Fruit fly (Drosophila melanogaster) whole organism, embryonic: Measurements from ENCODE around the gene Pgm1.

Source experiments
- ATbp ChIP-seq: fragments of 200-800 bp; sonication (Bioruptor generic); optimal IDR thresholded peaks from 2 replicates; lab custom pipeline; 2017; ENCODE audit warnings: missing biosample characterization, mild to moderate bottlenecking, missing genetic modification characterization, missing genetic modification reagents
- Antp ChIP-seq: fragments of 200-800 bp; sonication (Bioruptor generic); optimal IDR thresholded peaks from 3 replicates; lab custom pipeline; 2016; ENCODE audit warnings: missing biosample characterization, missing genetic modification characterization
- CG10321 ChIP-seq: fragments of 200-800 bp; sonication (Bioruptor generic); IDR thresholded peaks from 2 replicates; pipeline ENCODE4 v1.3.6; 2022; ENCODE audit warnings: missing biosample characterization, missing genetic modification characterization
- CG11696 ChIP-seq: fragments of 200-800 bp; sonication (Bioruptor generic); IDR thresholded peaks from 2 replicates; pipeline ENCODE4 v1.3.6; 2022; ENCODE audit warnings: missing biosample characterization, missing genetic modification characterization
- CG12104 ChIP-seq: fragments of 200-800 bp; sonication (Bioruptor generic); optimal IDR thresholded peaks from 3 replicates; lab custom pipeline; 2016; ENCODE audit warnings: missing biosample characterization, missing genetic modification characterization
- CG12155 ChIP-seq: fragments of 200-800 bp; sonication (Bioruptor generic); optimal IDR thresholded peaks from 3 replicates; lab custom pipeline; 2016; ENCODE audit warnings: missing biosample characterization, missing genetic modification characterization
- CG1233 ChIP-seq: fragments of 200-800 bp; sonication (Bioruptor generic); optimal IDR thresholded peaks from 4 replicates; lab custom pipeline; 2018; ENCODE audit warnings: missing biosample characterization, mild to moderate bottlenecking, missing genetic modification characterization
- CG16779 ChIP-seq: fragments of 200-800 bp; sonication (Bioruptor generic); IDR thresholded peaks from 2 replicates; pipeline ENCODE4 v1.3.6; 2022; ENCODE audit warnings: missing biosample characterization, missing genetic modification characterization
- CG17359 ChIP-seq: fragments of 200-800 bp; sonication (Bioruptor generic); optimal IDR thresholded peaks from 3 replicates; lab custom pipeline; 2018; ENCODE audit warnings: missing biosample characterization, mild to moderate bottlenecking, missing genetic modification characterization, moderate library complexity
- CG3065 ChIP-seq: fragments of 200-800 bp; sonication (Bioruptor generic); optimal IDR thresholded peaks from 2 replicates; lab custom pipeline; 2016; ENCODE audit warnings: missing biosample characterization, missing genetic modification characterization
- CG4282 ChIP-seq: fragments of 200-800 bp; sonication (Bioruptor generic); optimal IDR thresholded peaks from 2 replicates; lab custom pipeline; 2016; ENCODE audit warnings: missing biosample characterization, missing genetic modification characterization
- CG43689 ChIP-seq: fragments of 200-800 bp; sonication (Bioruptor generic); IDR thresholded peaks from 2 replicates; pipeline ENCODE4 v1.3.6; 2022; ENCODE audit warnings: missing biosample characterization, missing genetic modification characterization
- CG6175 ChIP-seq: fragments of 200-800 bp; sonication (Bioruptor generic); IDR thresholded peaks from 3 replicates; pipeline ENCODE4 v1.3.6; 2022; ENCODE audit warnings: missing biosample characterization, missing genetic modification characterization
- CG7271 ChIP-seq: fragments of 200-800 bp; sonication (Bioruptor generic); optimal IDR thresholded peaks from 2 replicates; lab custom pipeline; 2018; ENCODE audit warnings: missing biosample characterization, mild to moderate bottlenecking, missing genetic modification characterization, moderate library complexity
- CG8388 ChIP-seq: fragments of 200-800 bp; sonication (Bioruptor generic); optimal IDR thresholded peaks from 2 replicates; lab custom pipeline; 2019; ENCODE audit warnings: missing biosample characterization, mild to moderate bottlenecking, missing genetic modification characterization, moderate library complexity
- CG8944 ChIP-seq: fragments of 200-800 bp; sonication (Bioruptor generic); optimal IDR thresholded peaks from 3 replicates; lab custom pipeline; 2016; ENCODE audit warnings: missing biosample characterization, missing genetic modification characterization
- CG9215 ChIP-seq: fragments of 200-800 bp; sonication (Bioruptor generic); IDR thresholded peaks from 2 replicates; pipeline ENCODE4 v1.3.6; 2022; ENCODE audit warnings: missing biosample characterization, missing genetic modification characterization
- CG9817 ChIP-seq: fragments of 200-800 bp; sonication (Bioruptor generic); optimal IDR thresholded peaks from 2 replicates; lab custom pipeline; 2018; ENCODE audit warnings: missing biosample characterization, mild to moderate bottlenecking, missing genetic modification characterization, moderate library complexity
- Chrac-16 ChIP-seq: fragments of 200-800 bp; sonication (Bioruptor generic); optimal IDR thresholded peaks from 3 replicates; lab custom pipeline; 2016; ENCODE audit warnings: missing biosample characterization, missing genetic modification characterization
- D19B ChIP-seq: fragments of 200-800 bp; sonication (Bioruptor generic); optimal IDR thresholded peaks from 2 replicates; lab custom pipeline; 2017; ENCODE audit warnings: missing biosample characterization, mild to moderate bottlenecking, missing genetic modification characterization
- HLH4C ChIP-seq: fragments of 200-800 bp; sonication (Bioruptor generic); IDR thresholded peaks from 3 replicates; pipeline ENCODE4 v1.3.6; 2022; ENCODE audit warnings: missing biosample characterization, missing genetic modification characterization; ENCODE audit not compliant: partially characterized antibody
- Hr51 ChIP-seq, 2 experiments: fragments of 200-800 bp; sonication (Bioruptor generic); optimal IDR thresholded peaks; 2 replicates in 1 of 2; 3 replicates in 1 of 2; lab custom pipeline; 2016 to 2018; ENCODE audit warnings: missing biosample characterization in 2 of 2, missing genetic modification characterization in 2 of 2, mild to moderate bottlenecking in 1 of 2, moderate library complexity in 1 of 2
- Kr ChIP-seq: fragments of 200-800 bp; sonication (Bioruptor generic); optimal IDR thresholded peaks from 2 replicates; lab custom pipeline; 2017; ENCODE audit warnings: missing biosample characterization, mild to moderate bottlenecking, missing genetic modification characterization
- Meics ChIP-seq: fragments of 200-800 bp; sonication (Bioruptor generic); optimal IDR thresholded peaks from 2 replicates; lab custom pipeline; 2017; ENCODE audit warnings: missing biosample characterization, mild to moderate bottlenecking, missing genetic modification characterization
- Pdp1 ChIP-seq, 2 experiments: fragments of 200-800 bp; sonication (Bioruptor generic); optimal IDR thresholded peaks; 3 replicates each; lab custom pipeline; 2016; ENCODE audit warnings: missing biosample characterization in 2 of 2, missing genetic modification characterization in 2 of 2, mild to moderate bottlenecking in 1 of 2, moderate library complexity in 1 of 2
- Spps ChIP-seq: fragments of 200-800 bp; sonication (Bioruptor generic); optimal IDR thresholded peaks from 2 replicates; lab custom pipeline; 2018; ENCODE audit warnings: missing biosample characterization, mild to moderate bottlenecking, missing genetic modification characterization
- Ssrp ChIP-seq: fragments of 200-800 bp; sonication (Bioruptor generic); optimal IDR thresholded peaks from 2 replicates; lab custom pipeline; 2018; ENCODE audit warnings: missing biosample characterization, mild to moderate bottlenecking, missing genetic modification characterization, moderate library complexity
- ap ChIP-seq: fragments of 200-800 bp; sonication (Bioruptor generic); IDR thresholded peaks from 2 replicates; pipeline ENCODE4 v1.3.6; 2022; ENCODE audit warnings: missing biosample characterization, missing genetic modification characterization
- btn ChIP-seq: fragments of 200-800 bp; sonication (Bioruptor generic); optimal IDR thresholded peaks from 2 replicates; lab custom pipeline; 2016; ENCODE audit warnings: missing biosample characterization, missing genetic modification characterization
- dan ChIP-seq: fragments of 200-800 bp; sonication (Bioruptor generic); IDR thresholded peaks from 2 replicates; pipeline ENCODE4 v1.3.6; 2022; ENCODE audit warnings: missing biosample characterization, missing genetic modification characterization
- dmrt99B ChIP-seq: fragments of 200-800 bp; sonication (Bioruptor generic); optimal IDR thresholded peaks from 2 replicates; lab custom pipeline; 2018; ENCODE audit warnings: missing biosample characterization, mild to moderate bottlenecking, missing genetic modification characterization, moderate library complexity
- fd3F ChIP-seq: fragments of 200-800 bp; sonication (Bioruptor generic); optimal IDR thresholded peaks from 2 replicates; lab custom pipeline; 2018; ENCODE audit warnings: missing biosample characterization, mild to moderate bottlenecking, missing genetic modification characterization, moderate library complexity
- ham ChIP-seq: fragments of 200-800 bp; sonication (Bioruptor generic); IDR thresholded peaks from 2 replicates; pipeline ENCODE4 v1.3.6; 2022; ENCODE audit warnings: missing biosample characterization, missing genetic modification characterization
- hbn ChIP-seq: fragments of 200-800 bp; sonication (Bioruptor generic); IDR thresholded peaks from 2 replicates; pipeline ENCODE4 v1.3.6; 2022; ENCODE audit warnings: missing biosample characterization, missing genetic modification characterization; ENCODE audit not compliant: partially characterized antibody
- kay ChIP-seq: fragments of 200-800 bp; sonication (Bioruptor generic); optimal IDR thresholded peaks from 2 replicates; lab custom pipeline; 2016; ENCODE audit warnings: missing biosample characterization, missing genetic modification characterization
- onecut ChIP-seq: fragments of 200-800 bp; sonication (Bioruptor generic); IDR thresholded peaks from 2 replicates; pipeline ENCODE4 v1.3.6; 2022; ENCODE audit warnings: missing biosample characterization, missing genetic modification characterization
- pros ChIP-seq: fragments of 200-800 bp; sonication (Bioruptor generic); optimal IDR thresholded peaks from 3 replicates; lab custom pipeline; 2019; ENCODE audit warnings: missing biosample characterization, mild to moderate bottlenecking, missing genetic modification characterization, moderate library complexity
- ssp ChIP-seq: fragments of 200-800 bp; sonication (Bioruptor generic); IDR thresholded peaks from 2 replicates; pipeline ENCODE4 v1.3.6; 2022; ENCODE audit warnings: missing biosample characterization, missing genetic modification characterization
- wdn ChIP-seq: fragments of 200-800 bp; sonication (Bioruptor generic); IDR thresholded peaks from 2 replicates; pipeline ENCODE4 v1.3.6; 2022; ENCODE audit warnings: missing biosample characterization, missing genetic modification characterization

Pgm1 gene

DNA sequence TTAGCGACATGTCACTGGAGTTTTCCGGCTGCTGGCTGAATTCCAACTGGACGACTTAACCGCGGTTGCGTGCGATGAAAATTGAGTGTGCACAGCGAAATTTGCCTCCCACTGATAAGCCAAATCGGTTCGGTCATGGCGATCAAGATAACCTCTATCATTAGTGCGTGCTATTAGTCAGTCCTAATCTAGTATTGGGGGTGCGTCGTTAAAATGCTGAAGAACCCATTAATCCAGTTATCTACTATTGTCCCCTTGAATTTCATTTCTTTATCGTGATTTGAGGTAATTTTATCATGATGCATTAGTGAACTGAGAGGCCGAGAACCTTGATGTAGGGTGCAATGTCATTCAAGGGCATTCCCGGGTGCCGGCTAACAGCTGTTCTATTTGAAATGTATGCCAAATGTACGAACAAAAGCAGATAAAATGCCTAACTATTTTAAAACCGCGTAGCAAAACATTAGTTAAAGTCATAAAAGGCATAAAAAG lies at the start of gene Pgm1 (continued):
- TF ChIP-seq CG9215 (peak; percentile 64; the same call in 1 of the 2 replicates), btn (GFP tag; lab: Kevin White, UChicago) (peak; percentile 70), Hr51 (GFP tag; optimal IDR thresholded peaks at IDR 0.05; lab: Kevin White, UChicago) (peak in 1 of 2 experiments; percentile 84), ATbp (GFP tag; lab: Kevin White, UChicago) (peak; percentile 71), Kr (GFP tag; lab: Kevin White, UChicago) (no peak), dan (0 out of 2 replicates have a peak, but pooled peaks have one; percentile 46), Ssrp (tag; lab: Kevin White, UChicago) (peak; percentile 65), Antp (GFP tag; lab: Kevin White, UChicago) (peak; percentile 94), CG12104 (GFP tag; lab: Kevin White, UChicago) (peak; percentile 22), fd3F (GFP tag; lab: Kevin White, UChicago) (peak; percentile 59), CG8944 (GFP tag; lab: Kevin White, UChicago) (peak; percentile 93), CG8388 (peak; percentile 64), CG6175 (GFP tag; lab: Robert Waterston, UW) (peak; percentile 42; the same call in 2 of the 3 replicates), CG9817 (peak; percentile 80), CG10321 (no peak), wdn (GFP tag; lab: Robert Waterston, UW) (peak; percentile 63), dmrt99B (no peak), Meics (GFP tag; lab: Kevin White, UChicago) (peak; percentile 84), HLH4C (GFP tag; lab: Robert Waterston, UW) (0 out of 3 replicates have a peak, but pooled peaks have one; percentile 6), CG17359 (peak; percentile 75), D19B (GFP tag; lab: Kevin White, UChicago) (peak; percentile 74), hbn (GFP tag; lab: Robert Waterston, UW) (no peak), CG16779 (GFP tag; lab: Robert Waterston, UW) (peak; percentile 74), ap (peak; percentile 81), CG3065 (GFP tag; lab: Kevin White, UChicago) (peak; percentile 58), Spps (tag; lab: Kevin White, UChicago) (peak; percentile 70), CG11696 (GFP tag; lab: Robert Waterston, UW) (peak; percentile 56; the same call in 1 of the 2 replicates), Pdp1 (GFP tag; optimal IDR thresholded peaks at IDR 0.05; lab: Kevin White, UChicago) (peak; percentile 85 to 87), kay (GFP tag; lab: Kevin White, UChicago) (peak; percentile 76), CG4282 (GFP tag; lab: Kevin White, UChicago) (peak; percentile 87), CG1233 (peak; percentile 49), CG43689 (no peak), CG12155 (GFP tag; lab: Kevin White, UChicago) (peak; percentile 88), onecut (peak; percentile 57; the same call in 1 of the 2 replicates)

DNA sequence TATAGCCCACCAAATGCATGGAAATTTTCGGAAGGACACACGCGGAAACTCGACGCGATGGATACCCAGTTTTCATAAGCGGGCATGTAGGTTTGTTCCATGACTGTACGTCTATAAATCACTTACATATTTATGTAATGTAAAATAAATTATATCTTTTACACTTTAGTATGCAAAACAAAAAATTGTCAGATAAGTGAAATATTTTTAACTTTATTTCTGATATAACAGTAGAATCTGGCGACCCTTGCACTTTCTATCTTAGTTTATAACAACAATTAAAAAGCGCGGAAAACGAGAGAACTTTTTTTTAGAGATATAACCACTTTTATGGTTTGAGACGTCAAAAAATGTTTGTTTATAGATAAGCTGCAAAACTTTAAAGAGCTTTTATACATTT lies 49.4 kb upstream of the Pgm1 start:
- TF ChIP-seq Chrac-16, result no peak
- no peak for TF ChIP-seq ssp
- no peak for TF ChIP-seq CG12155 (GFP tag; lab: Kevin White, UChicago)
- no peak for TF ChIP-seq wdn (GFP tag; lab: Robert Waterston, UW)
- TF ChIP-seq CG7271 (tag; lab: Kevin White, UChicago), result no peak
- TF ChIP-seq pros (GFP tag; lab: Kevin White, UChicago), result no peak
- TF ChIP-seq ham, result no peak
